Fruit fly (Drosophila melanogaster) whole organism, embryonic: ENCODE data around the gene CG32483.
A peak's percentile ranks its signal among the peaks of the same experiment; 100 is the strongest.

Experiments used
- Awh ChIP-seq: fragments of 200-800 bp; sonication (Bioruptor generic); IDR thresholded peaks from 2 replicates; pipeline ENCODE4, ENCODE4 v1.3.6; 2022; ENCODE audit warnings: missing biosample characterization, missing genetic modification characterization
- Bgb ChIP-seq: fragments of 200-800 bp; sonication (Bioruptor generic); IDR thresholded peaks from 2 replicates; pipeline ENCODE4 v1.3.6; 2022; ENCODE audit warnings: missing biosample characterization, missing genetic modification characterization; ENCODE audit not compliant: partially characterized antibody
- CG10462 ChIP-seq: fragments of 200-800 bp; sonication (Bioruptor generic); optimal IDR thresholded peaks from 2 replicates; lab custom pipeline; 2016; ENCODE audit warnings: missing biosample characterization, missing genetic modification characterization
- CG10565 ChIP-seq: fragments of 200-800 bp; sonication (Bioruptor generic); optimal IDR thresholded peaks from 3 replicates; lab custom pipeline; 2016; ENCODE audit warnings: missing biosample characterization, mild to moderate bottlenecking, missing genetic modification characterization
- CG10654 ChIP-seq: fragments of 200-800 bp; sonication (Bioruptor generic); optimal IDR thresholded peaks from 2 replicates; lab custom pipeline; 2016; ENCODE audit warnings: missing biosample characterization, missing genetic modification characterization
- CG11696 ChIP-seq: fragments of 200-800 bp; sonication (Bioruptor generic); IDR thresholded peaks from 2 replicates; pipeline ENCODE4 v1.3.6; 2022; ENCODE audit warnings: missing biosample characterization, missing genetic modification characterization
- CG12659 ChIP-seq: fragments of 200-800 bp; sonication (Bioruptor generic); optimal IDR thresholded peaks from 3 replicates; lab custom pipeline; 2017; ENCODE audit warnings: mild to moderate bottlenecking, missing biosample characterization, missing genetic modification reagents, missing genetic modification characterization
- CG12769 ChIP-seq: fragments of 200-800 bp; sonication (Bioruptor generic); optimal IDR thresholded peaks from 2 replicates; lab custom pipeline; 2019; ENCODE audit warnings: missing biosample characterization, mild to moderate bottlenecking, missing genetic modification characterization, moderate library complexity
- CG14710 ChIP-seq: fragments of 200-800 bp; sonication (Bioruptor generic); optimal IDR thresholded peaks from 3 replicates; lab custom pipeline; 2019; ENCODE audit warnings: missing biosample characterization, mild to moderate bottlenecking, missing genetic modification characterization, moderate library complexity
- CG14860 ChIP-seq: fragments of 200-800 bp; sonication (Bioruptor generic); IDR thresholded peaks from 3 replicates; pipeline ENCODE4 v1.3.6; 2022; ENCODE audit warnings: missing biosample characterization, missing genetic modification characterization; ENCODE audit not compliant: partially characterized antibody
- CG15479 ChIP-seq: fragments of 200-800 bp; sonication (Bioruptor generic); optimal IDR thresholded peaks from 3 replicates; lab custom pipeline; 2019; ENCODE audit warnings: missing biosample characterization, mild to moderate bottlenecking, missing genetic modification characterization, moderate library complexity
- CG17385 ChIP-seq: fragments of 200-800 bp; sonication (Bioruptor generic); optimal IDR thresholded peaks from 3 replicates; lab custom pipeline; 2018; ENCODE audit warnings: missing biosample characterization, mild to moderate bottlenecking, missing genetic modification characterization
- CG2116 ChIP-seq: fragments of 200-800 bp; sonication (Bioruptor generic); optimal IDR thresholded peaks from 3 replicates; lab custom pipeline; 2018; ENCODE audit warnings: missing biosample characterization, mild to moderate bottlenecking, missing genetic modification characterization
- CG3726 ChIP-seq: fragments of 200-800 bp; sonication (Bioruptor generic); IDR thresholded peaks from 3 replicates; pipeline ENCODE4, ENCODE4 v1.3.6; 2022; ENCODE audit warnings: missing biosample characterization, missing genetic modification characterization
- CG3995 ChIP-seq: fragments of 200-800 bp; sonication (Bioruptor generic); optimal IDR thresholded peaks from 3 replicates; lab custom pipeline; 2016; ENCODE audit warnings: missing biosample characterization, missing genetic modification characterization
- CG4854 ChIP-seq: fragments of 200-800 bp; sonication (Bioruptor generic); optimal IDR thresholded peaks from 2 replicates; lab custom pipeline; 2016; ENCODE audit warnings: missing biosample characterization, missing genetic modification characterization, inconsistent platforms
- CG8290 ChIP-seq, 3 experiments: fragments of 200-800 bp; sonication (Bioruptor generic); optimal IDR thresholded peaks; 2 replicates each; lab custom pipeline; 2016 to 2019; ENCODE audit warnings: missing biosample characterization in 3 of 3, missing genetic modification characterization in 3 of 3, mild to moderate bottlenecking in 2 of 3, moderate library complexity in 1 of 3
- CTCF ChIP-seq: fragments of 200-800 bp; sonication (Bioruptor generic); optimal IDR thresholded peaks from 2 replicates; lab custom pipeline; 2017; ENCODE audit warnings: missing biosample characterization, mild to moderate bottlenecking, missing genetic modification characterization, moderate library complexity
- Dbx ChIP-seq: fragments of 200-800 bp; sonication (Bioruptor generic); IDR thresholded peaks from 3 replicates; pipeline ENCODE4 v1.3.6; 2022; ENCODE audit warnings: missing biosample characterization, missing genetic modification characterization
- Deaf1 ChIP-seq: fragments of 200-800 bp; optimal IDR thresholded peaks from 3 replicates; lab custom pipeline; 2019; ENCODE audit warnings: missing biosample characterization, mild to moderate bottlenecking, missing genetic modification characterization, moderate library complexity
- Doc2 ChIP-seq: fragments of 200-800 bp; sonication (Bioruptor generic); IDR thresholded peaks from 2 replicates; pipeline ENCODE4 v1.3.6; 2022; ENCODE audit warnings: missing biosample characterization, missing genetic modification characterization
- Dref ChIP-seq: fragments of 200-800 bp; sonication (Bioruptor generic); IDR thresholded peaks from 2 replicates; pipeline ENCODE4 v1.3.6; 2022; ENCODE audit warnings: missing biosample characterization, missing genetic modification characterization
- Eip74EF ChIP-seq, 2 experiments: fragments of 200-800 bp in 1 of 2; fragments of >200 bp in 1 of 2; sonication (Bioruptor generic) in 1 of 2; optimal IDR thresholded peaks; 2 replicates each; lab custom pipeline; 2017 to 2019; ENCODE audit warnings: missing biosample characterization in 2 of 2, missing genetic modification characterization in 2 of 2, mild to moderate bottlenecking in 1 of 2, moderate library complexity in 1 of 2
- Hr78 ChIP-seq, 2 experiments: fragments of 200-800 bp in 1 of 2; fragments of >200 bp in 1 of 2; sonication (Bioruptor generic) in 1 of 2; optimal IDR thresholded peaks; 2 replicates each; lab custom pipeline; 2017 to 2019; ENCODE audit warnings: missing biosample characterization in 2 of 2, missing genetic modification characterization in 2 of 2, mild to moderate bottlenecking in 1 of 2, moderate library complexity in 1 of 2
- Hsf ChIP-seq: fragments of 200-800 bp; sonication (Bioruptor generic); optimal IDR thresholded peaks from 3 replicates; lab custom pipeline; 2016; ENCODE audit warnings: missing biosample characterization, missing genetic modification characterization
- Pdp1 ChIP-seq, 2 experiments: fragments of 200-800 bp; sonication (Bioruptor generic); optimal IDR thresholded peaks; 3 replicates each; lab custom pipeline; 2016; ENCODE audit warnings: missing biosample characterization in 2 of 2, missing genetic modification characterization in 2 of 2, mild to moderate bottlenecking in 1 of 2, moderate library complexity in 1 of 2
- Ptx1 ChIP-seq: fragments of 200-800 bp; sonication (Bioruptor generic); IDR thresholded peaks from 2 replicates; pipeline ENCODE4 v1.3.6; 2022; ENCODE audit warnings: missing biosample characterization, missing genetic modification characterization
- Rfx ChIP-seq: fragments of 200-800 bp; sonication (Bioruptor generic); IDR thresholded peaks from 2 replicates; pipeline ENCODE4 v1.3.6; 2022; ENCODE audit warnings: missing biosample characterization, missing genetic modification characterization
- ap ChIP-seq: fragments of 200-800 bp; sonication (Bioruptor generic); IDR thresholded peaks from 2 replicates; pipeline ENCODE4 v1.3.6; 2022; ENCODE audit warnings: missing biosample characterization, missing genetic modification characterization
- ara ChIP-seq: fragments of 200-800 bp; sonication (Bioruptor generic); IDR thresholded peaks from 2 replicates; pipeline ENCODE4 v1.3.6; 2022; ENCODE audit warnings: missing biosample characterization, missing genetic modification characterization
- ato ChIP-seq: fragments of 200-800 bp; sonication (Bioruptor generic); IDR thresholded peaks from 2 replicates; pipeline ENCODE4 v1.3.6; 2022; ENCODE audit warnings: missing biosample characterization, missing genetic modification characterization; ENCODE audit not compliant: partially characterized antibody
- az2 ChIP-seq: fragments of 200-800 bp; sonication (Bioruptor generic); optimal IDR thresholded peaks from 3 replicates; lab custom pipeline; 2016; ENCODE audit warnings: missing biosample characterization, missing genetic modification characterization
- br ChIP-seq: fragments of >200 bp; optimal IDR thresholded peaks from 2 replicates; lab custom pipeline; 2017
- ci ChIP-seq: fragments of 200-800 bp; sonication (Bioruptor generic); IDR thresholded peaks from 3 replicates; pipeline ENCODE4 v1.3.6; 2022; ENCODE audit warnings: missing biosample characterization, missing genetic modification characterization
- dysf ChIP-seq: fragments of 200-800 bp; sonication (Bioruptor generic); IDR thresholded peaks from 3 replicates; pipeline ENCODE4 v1.3.6; 2022; ENCODE audit warnings: missing biosample characterization, missing genetic modification characterization
- gfzf ChIP-seq: fragments of 200-800 bp; sonication (Bioruptor generic); optimal IDR thresholded peaks from 2 replicates; lab custom pipeline; 2016; ENCODE audit warnings: missing biosample characterization, mild to moderate bottlenecking, missing genetic modification characterization, moderate library complexity
- grau ChIP-seq: fragments of 200-800 bp; optimal IDR thresholded peaks from 3 replicates; lab custom pipeline; 2019; ENCODE audit warnings: missing biosample characterization, mild to moderate bottlenecking, missing genetic modification characterization, moderate library complexity
- hb ChIP-seq: fragments of 200-800 bp; sonication (Bioruptor generic); IDR thresholded peaks from 3 replicates; pipeline ENCODE4 v1.3.6; 2022; ENCODE audit warnings: missing biosample characterization, missing genetic modification characterization; ENCODE audit not compliant: partially characterized antibody
- repo ChIP-seq: fragments of 200-800 bp; sonication (Bioruptor generic); optimal IDR thresholded peaks from 2 replicates; lab custom pipeline; 2016; ENCODE audit warnings: missing biosample characterization, missing genetic modification characterization
- row ChIP-seq: fragments of 200-800 bp; sonication (Bioruptor generic); IDR thresholded peaks from 3 replicates; pipeline ENCODE4 v1.3.6; 2022; ENCODE audit warnings: missing biosample characterization, missing genetic modification characterization
- sd ChIP-seq: fragments of 200-800 bp; sonication (Bioruptor generic); optimal IDR thresholded peaks from 3 replicates; lab custom pipeline; 2018; ENCODE audit warnings: missing biosample characterization, mild to moderate bottlenecking, missing genetic modification characterization, moderate library complexity
- sim ChIP-seq: fragments of 200-800 bp; sonication (Bioruptor generic); IDR thresholded peaks from 2 replicates; pipeline ENCODE4 v1.3.6; 2022; ENCODE audit warnings: missing biosample characterization, missing genetic modification characterization
- slp2 ChIP-seq: fragments of 200-800 bp; sonication (Bioruptor generic); optimal IDR thresholded peaks from 2 replicates; lab custom pipeline; 2016; ENCODE audit warnings: missing biosample characterization, missing genetic modification characterization
- sna ChIP-seq: fragments of 200-800 bp; sonication (Bioruptor generic); IDR thresholded peaks from 2 replicates; pipeline ENCODE4 v1.3.6; 2022; ENCODE audit warnings: missing biosample characterization, missing genetic modification characterization; ENCODE audit not compliant: partially characterized antibody
- sug ChIP-seq: fragments of 200-800 bp; optimal IDR thresholded peaks from 2 replicates; lab custom pipeline; 2019; ENCODE audit warnings: missing biosample characterization, mild to moderate bottlenecking, missing genetic modification characterization, moderate library complexity
- ttk ChIP-seq: fragments of 200-800 bp; sonication (Bioruptor generic); IDR thresholded peaks from 2 replicates; pipeline ENCODE4 v2.1.2; 2022; ENCODE audit warnings: missing biosample characterization, missing genetic modification characterization
- tx ChIP-seq: fragments of 200-800 bp; sonication (Bioruptor generic); optimal IDR thresholded peaks from 2 replicates; lab custom pipeline; 2016; ENCODE audit warnings: missing biosample characterization, missing genetic modification characterization
- zfh1 ChIP-seq: fragments of 200-800 bp; sonication (Bioruptor generic); IDR thresholded peaks from 3 replicates; pipeline ENCODE4 v1.3.6; 2022; ENCODE audit warnings: missing biosample characterization, missing genetic modification characterization

Gene CG32483

DNA sequence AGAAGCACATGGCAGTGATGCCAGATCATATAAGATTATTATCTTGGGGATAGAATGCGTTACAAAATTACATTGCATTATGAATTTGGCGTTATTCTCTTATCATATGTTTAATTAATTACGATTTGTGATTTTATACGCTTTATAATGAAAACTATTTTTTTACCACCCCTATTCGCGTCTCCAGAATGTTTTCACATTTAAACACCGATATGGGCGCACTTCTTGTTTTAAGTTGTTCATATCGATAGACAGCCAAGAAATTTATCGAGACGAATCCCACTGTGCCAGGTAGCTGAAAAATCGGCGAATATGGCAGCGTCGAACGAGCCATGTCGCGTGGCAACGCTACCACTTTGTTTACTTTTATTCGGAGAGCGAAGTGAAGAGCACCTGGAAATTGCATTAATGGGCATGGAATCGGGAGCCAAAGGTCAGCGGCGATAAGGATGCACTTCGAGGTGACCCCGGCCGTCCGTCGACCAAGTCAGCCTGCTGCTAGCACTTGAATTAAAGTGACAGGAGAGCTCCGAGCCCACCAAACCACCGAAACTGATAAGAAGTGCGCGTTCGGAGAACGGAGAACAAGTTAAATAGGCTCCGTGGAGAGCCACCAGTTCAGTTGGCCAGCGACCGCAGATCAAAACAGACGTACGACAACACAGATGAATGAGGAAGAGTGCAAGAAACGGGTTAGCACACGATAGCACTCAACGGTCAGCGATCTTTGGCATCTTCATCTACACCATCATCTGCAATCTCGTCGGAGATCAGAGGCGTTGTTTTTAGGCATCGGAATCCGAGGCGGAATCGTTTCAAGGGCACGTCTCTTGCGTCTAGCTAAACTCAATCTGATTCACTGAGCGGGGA is 41.5 kb downstream of the CG32483 start, which contains the start of gene Gale (continued):
- peak; percentile 75 for TF ChIP-seq Bgb (GFP tag; lab: Robert Waterston, UW)
- TF ChIP-seq dysf (GFP tag; lab: Robert Waterston, UW) = 0 out of 3 replicates have a peak, but pooled peaks have one; percentile 13
- TF ChIP-seq CG10654 (GFP tag; lab: Kevin White, UChicago) = no peak
- TF ChIP-seq zfh1 (GFP tag; lab: Robert Waterston, UW) = 0 out of 3 replicates have a peak, but pooled peaks have one; percentile 26
- TF ChIP-seq sim (GFP tag; lab: Robert Waterston, UW) = no peak
- TF ChIP-seq tx = no peak
- no peak for TF ChIP-seq sug (tag; lab: Kevin White, UChicago)
- TF ChIP-seq ato (GFP tag; lab: Robert Waterston, UW) = peak; percentile 69
- TF ChIP-seq CG11696 (GFP tag; lab: Robert Waterston, UW) = no peak
- TF ChIP-seq ara (GFP tag; lab: Robert Waterston, UW) = no peak
- no peak for TF ChIP-seq repo (GFP tag; lab: Kevin White, UChicago)
- TF ChIP-seq br (lab: Kevin White, UChicago) = no peak
- peak; percentile 42; the same call in 2 of the 3 replicates for TF ChIP-seq row (GFP tag; lab: Robert Waterston, UW)
- peak in 1 of 2 experiments; percentile 96 for TF ChIP-seq Hr78 (GFP tag; optimal IDR thresholded peaks at IDR 0.05; lab: Kevin White, UChicago)
- TF ChIP-seq ci = peak; percentile 48; the same call in 1 of the 3 replicates
- TF ChIP-seq Awh (GFP tag; lab: Robert Waterston, UW) = no peak
- no peak for TF ChIP-seq az2 (GFP tag; lab: Kevin White, UChicago)
- TF ChIP-seq CG15479 (GFP tag; lab: Kevin White, UChicago) = no peak
- TF ChIP-seq CG3726 (GFP tag; lab: Robert Waterston, UW) = no peak
- peak; percentile 87 for TF ChIP-seq Dref (GFP tag; lab: Robert Waterston, UW)
- TF ChIP-seq CG10565 = no peak
- TF ChIP-seq Ptx1 (GFP tag; lab: Robert Waterston, UW) = 0 out of 2 replicates have a peak, but pooled peaks have one; percentile 39
- TF ChIP-seq grau (tag; lab: Kevin White, UChicago) = no peak
- TF ChIP-seq ap (GFP tag; lab: Robert Waterston, UW) = no peak
- TF ChIP-seq CG4854 (GFP tag; lab: Kevin White, UChicago) = no peak
- no peak for TF ChIP-seq Doc2
- no peak for TF ChIP-seq CG8290 (GFP tag; optimal IDR thresholded peaks at IDR 0.05; lab: Kevin White, UChicago)
- peak in 1 of 2 experiments; percentile 18 for TF ChIP-seq CG8290 (tag; optimal IDR thresholded peaks at IDR 0.05; lab: Kevin White, UChicago)
- TF ChIP-seq CG12659 (GFP tag; lab: Kevin White, UChicago) = peak; percentile 26
- no peak for TF ChIP-seq CG3995
- peak; percentile 28 for TF ChIP-seq CG17385 (GFP tag; lab: Kevin White, UChicago)
- peak; percentile 55 for TF ChIP-seq Rfx (GFP tag; lab: Robert Waterston, UW)
- peak; percentile 47 for TF ChIP-seq Deaf1
- TF ChIP-seq hb = peak; percentile 24; the same call in 1 of the 3 replicates
- TF ChIP-seq Hsf (GFP tag; lab: Kevin White, UChicago) = no peak
- peak; percentile 7 for TF ChIP-seq gfzf (GFP tag; lab: Kevin White, UChicago)
- TF ChIP-seq CTCF = peak; percentile 4
- peak; percentile 70 for TF ChIP-seq sd
- TF ChIP-seq slp2 (GFP tag; lab: Kevin White, UChicago) = no peak
- TF ChIP-seq sna (GFP tag; lab: Robert Waterston, UW) = peak; percentile 48; the same call in 1 of the 2 replicates
- TF ChIP-seq Pdp1 (GFP tag; optimal IDR thresholded peaks at IDR 0.05; lab: Kevin White, UChicago) = peak in 1 of 2 experiments; percentile 41
- peak; percentile 22 for TF ChIP-seq CG14710
- TF ChIP-seq CG10462 (GFP tag; lab: Kevin White, UChicago) = no peak
- no peak for TF ChIP-seq CG14860 (GFP tag; lab: Robert Waterston, UW)
- TF ChIP-seq CG2116 (GFP tag; lab: Kevin White, UChicago) = peak; percentile 43
- peak in 1 of 2 experiments; percentile 62 for TF ChIP-seq Eip74EF (GFP tag; optimal IDR thresholded peaks at IDR 0.05; lab: Kevin White, UChicago)
- TF ChIP-seq ttk (GFP tag; lab: Robert Waterston, UW) = no peak
- TF ChIP-seq CG12769 (tag; lab: Kevin White, UChicago) = peak; percentile 26
- 0 out of 3 replicates have a peak, but pooled peaks have one; percentile 28 for TF ChIP-seq Dbx (GFP tag; lab: Robert Waterston, UW)
